Worm (Caenorhabditis elegans) whole organism, young adult: Measurements from ENCODE around the gene clec-3.

Experiments used
- C06A6.2 ChIP-seq: fragments of 200-800 bp; sonication (Bioruptor generic); conservative IDR thresholded peaks from 2 replicates; pipeline ENCODE4 v1.3.6; 2022; ENCODE audit warnings: missing genetic modification characterization, missing compliant biosample characterization
- F22D6.2 ChIP-seq: sonication (generic microtip); optimal IDR thresholded peaks from 2 replicates; lab custom pipeline; 2016; ENCODE audit warnings: mild to moderate bottlenecking, missing genetic modification characterization, missing compliant biosample characterization
- F23B12.7 ChIP-seq: sonication (generic microtip); optimal IDR thresholded peaks from 2 replicates; lab custom pipeline; 2017; ENCODE audit warnings: missing genetic modification characterization, mild to moderate bottlenecking, missing compliant biosample characterization, antibody characterized with exemption, moderate library complexity; ENCODE audit not compliant: insufficient read depth
- K12H6.12 ChIP-seq: fragments of 200-800 bp; sonication (Bioruptor generic); optimal IDR thresholded peaks from 2 replicates; lab custom pipeline; 2018; ENCODE audit warnings: mild to moderate bottlenecking, missing genetic modification characterization, missing compliant biosample characterization
- T26A5.8 ChIP-seq: sonication (generic microtip); optimal IDR thresholded peaks from 2 replicates; lab custom pipeline; 2016; ENCODE audit warnings: missing genetic modification characterization, missing compliant biosample characterization
- ZK185.1 ChIP-seq: sonication (generic microtip); optimal IDR thresholded peaks from 2 replicates; lab custom pipeline; 2016; ENCODE audit warnings: mild to moderate bottlenecking, missing genetic modification characterization, missing compliant biosample characterization; ENCODE audit not compliant: poor library complexity, severe bottlenecking
- cebp-2 ChIP-seq: fragments of 200-800 bp; sonication (Bioruptor generic); IDR thresholded peaks from 2 replicates; pipeline ENCODE4 v1.3.6; 2022; ENCODE audit warnings: missing genetic modification characterization, missing compliant biosample characterization
- ceh-79 ChIP-seq: sonication (generic microtip); optimal IDR thresholded peaks from 2 replicates; lab custom pipeline; 2017; ENCODE audit warnings: mild to moderate bottlenecking, missing genetic modification characterization, missing compliant biosample characterization
- die-1 ChIP-seq: sonication (generic microtip); optimal IDR thresholded peaks from 2 replicates; lab custom pipeline; 2016; ENCODE audit warnings: missing genotype, mild to moderate bottlenecking, missing genetic modification characterization, missing compliant biosample characterization
- dpl-1 ChIP-seq: fragments of 150-350 bp; optimal IDR thresholded peaks from 2 replicates; lab custom pipeline; 2014; ENCODE audit warnings: missing biosample characterization, missing genetic modification reagents, missing genetic modification characterization
- egl-44 ChIP-seq: fragments of 200-800 bp; sonication (Bioruptor generic); IDR thresholded peaks from 2 replicates; pipeline ENCODE4 v1.3.6; 2022; ENCODE audit warnings: missing genetic modification reagents, missing genetic modification characterization, missing compliant biosample characterization
- egrh-3 ChIP-seq: fragments of 200-800 bp; sonication (Bioruptor generic); IDR thresholded peaks from 2 replicates; pipeline ENCODE4 v1.3.6; 2022; ENCODE audit warnings: missing genetic modification reagents, missing genetic modification characterization, missing compliant biosample characterization
- him-1 ChIP-seq: sonication (generic microtip); optimal IDR thresholded peaks from 2 replicates; lab custom pipeline; 2016; ENCODE audit warnings: missing genotype, missing genetic modification reagents, missing genetic modification characterization, missing compliant biosample characterization
- hmg-1.2 ChIP-seq: fragments of 200-800 bp; sonication (Bioruptor generic); IDR thresholded peaks from 2 replicates; pipeline ENCODE4 v1.3.6; 2022; ENCODE audit warnings: missing genetic modification reagents, missing genetic modification characterization, missing compliant biosample characterization
- hrde-1 ChIP-seq: sonication (generic microtip); optimal IDR thresholded peaks from 2 replicates; lab custom pipeline; 2016; ENCODE audit warnings: missing genetic modification characterization, mild to moderate bottlenecking, missing compliant biosample characterization, moderate library complexity, missing genotype, missing genetic modification reagents, borderline replicate concordance
- hsf-1 ChIP-seq: fragments of 200-800 bp; sonication (Bioruptor generic); IDR thresholded peaks from 2 replicates; pipeline ENCODE4 v1.3.6; 2022; ENCODE audit warnings: missing genetic modification reagents, missing genetic modification characterization, missing compliant biosample characterization
- let-607 ChIP-seq, 2 experiments: fragments of 200-800 bp in 1 of 2; sonication (Bioruptor generic) in 1 of 2; sonication (generic microtip) in 1 of 2; optimal IDR thresholded peaks; 2 replicates each; lab custom pipeline; 2016 to 2018; ENCODE audit warnings: mild to moderate bottlenecking in 2 of 2, missing compliant biosample characterization in 2 of 2, missing genetic modification characterization in 2 of 2, moderate library complexity in 2 of 2, missing genotype in 1 of 2
- lsy-27 ChIP-seq: sonication (generic microtip); optimal IDR thresholded peaks from 2 replicates; lab custom pipeline; 2017; ENCODE audit warnings: missing genetic modification characterization, mild to moderate bottlenecking, missing compliant biosample characterization, antibody characterized with exemption, missing genotype, borderline replicate concordance; ENCODE audit not compliant: insufficient read depth
- madf-6 ChIP-seq: fragments of 200-800 bp; sonication (Bioruptor generic); IDR thresholded peaks from 2 replicates; pipeline ENCODE4 v1.3.6; 2022; ENCODE audit warnings: missing genetic modification reagents, missing genetic modification characterization, missing compliant biosample characterization
- mcd-1 ChIP-seq: fragments of 200-800 bp; sonication (Bioruptor generic); IDR thresholded peaks from 2 replicates; pipeline ENCODE4 v1.3.6; 2022; ENCODE audit warnings: missing genetic modification reagents, missing genetic modification characterization, missing compliant biosample characterization
- mes-4 ChIP-seq: sonication (generic microtip); optimal IDR thresholded peaks from 2 replicates; lab custom pipeline; 2016; ENCODE audit warnings: missing genotype, missing genetic modification characterization, missing compliant biosample characterization
- nhr-120 ChIP-seq: fragments of 200-800 bp; sonication (Bioruptor generic); IDR thresholded peaks from 2 replicates; pipeline ENCODE4 v1.3.6; 2022; ENCODE audit warnings: missing genetic modification characterization, missing compliant biosample characterization
- nhr-179 ChIP-seq: sonication (generic microtip); optimal IDR thresholded peaks from 2 replicates; lab custom pipeline; 2016; ENCODE audit warnings: mild to moderate bottlenecking, missing genetic modification characterization, missing compliant biosample characterization
- nhr-90 ChIP-seq: sonication (generic microtip); optimal IDR thresholded peaks from 2 replicates; lab custom pipeline; 2016; ENCODE audit warnings: missing genotype, mild to moderate bottlenecking, missing genetic modification characterization, missing compliant biosample characterization
- repo-1 ChIP-seq: sonication (generic microtip); optimal IDR thresholded peaks from 2 replicates; lab custom pipeline; 2017; ENCODE audit warnings: mild to moderate bottlenecking, missing genetic modification characterization, missing compliant biosample characterization
- sdz-38 ChIP-seq: sonication (generic microtip); optimal IDR thresholded peaks from 2 replicates; lab custom pipeline; 2016; ENCODE audit warnings: missing genotype, missing genetic modification characterization, missing compliant biosample characterization
- snpc-3.4 ChIP-seq: sonication (generic microtip); optimal IDR thresholded peaks from 2 replicates; lab custom pipeline; 2017; ENCODE audit warnings: missing genetic modification characterization, mild to moderate bottlenecking, missing compliant biosample characterization, antibody characterized with exemption, moderate library complexity, missing genotype, missing genetic modification reagents
- unc-62 ChIP-seq: fragments of 150-350 bp; optimal IDR thresholded peaks from 2 replicates; lab custom pipeline; 2014; ENCODE audit warnings: missing biosample characterization, missing genetic modification reagents, missing genetic modification characterization
- zfh-2 ChIP-seq: fragments of 200-800 bp; sonication (Bioruptor generic); conservative IDR thresholded peaks from 2 replicates; pipeline ENCODE4 v1.3.6; 2022; ENCODE audit warnings: missing genetic modification reagents, missing genetic modification characterization, missing compliant biosample characterization
- ztf-6 ChIP-seq: fragments of 200-800 bp; sonication (Bioruptor generic); IDR thresholded peaks from 2 replicates; pipeline ENCODE4 v1.3.6; 2022; ENCODE audit warnings: missing genetic modification reagents, missing genetic modification characterization, missing compliant biosample characterization

Gene clec-3

DNA sequence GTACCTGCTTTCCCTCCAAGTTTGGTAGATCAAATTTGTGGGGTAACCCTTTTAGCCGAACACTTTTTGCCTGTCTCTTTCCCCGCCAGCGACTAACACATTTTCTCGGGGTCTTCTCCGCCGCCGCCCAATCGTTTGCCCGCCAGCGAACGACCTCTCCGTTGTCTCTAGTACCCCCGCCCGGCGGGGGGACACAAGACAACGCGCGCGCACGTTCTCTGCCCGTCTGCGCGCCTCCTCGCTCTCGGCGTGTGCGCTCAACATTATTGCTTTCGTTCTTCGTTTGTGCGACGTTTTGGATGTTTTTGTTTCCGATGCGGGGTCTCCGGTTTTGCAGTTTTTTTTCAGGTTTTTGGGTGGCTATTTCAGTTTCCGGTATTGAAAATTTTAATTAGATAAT, 35.8 kb upstream of the clec-3 start (continued):
- no peak for TF ChIP-seq dpl-1 (GFP tag; lab: Kevin White, UChicago)

DNA sequence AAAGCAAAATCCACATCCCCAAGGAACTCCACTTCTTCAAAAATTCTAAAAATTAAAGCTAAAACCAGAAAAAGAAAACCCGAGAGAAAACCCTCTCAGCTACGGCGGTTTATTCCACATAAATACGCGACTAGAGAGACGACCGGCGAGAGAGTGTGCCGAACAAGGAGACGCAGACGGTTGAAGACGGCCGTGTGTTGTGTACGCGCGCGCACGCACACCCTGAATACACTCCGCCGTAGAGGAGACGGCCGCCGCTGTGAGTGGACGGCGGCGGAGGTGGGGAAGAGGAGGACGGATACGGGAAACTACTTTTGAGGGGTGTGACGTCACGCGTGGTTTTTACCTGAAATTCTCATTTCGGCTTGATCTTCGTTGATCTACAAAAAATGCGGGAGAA, 34.9 kb upstream of the clec-3 start:
- TF ChIP-seq mcd-1 (0 out of 2 replicates have a peak, but pooled peaks have one; percentile 8), hsf-1 (GFP tag; lab: Robert Waterston, UW) (0 out of 2 replicates have a peak, but pooled peaks have one; percentile 41), egrh-3 (peak; percentile 53; the same call in 1 of the 2 replicates), zfh-2 (GFP tag; lab: Robert Waterston, UW) (peak; percentile 89), madf-6 (GFP tag; lab: Robert Waterston, UW) (0 out of 2 replicates have a peak, but pooled peaks have one; percentile 0), K12H6.12 (tag; lab: Kevin White, UChicago) (no peak), mes-4 (no peak), ZK185.1 (tag; lab: Kevin White, UChicago) (no peak), cebp-2 (GFP tag; lab: Robert Waterston, UW) (0 out of 2 replicates have a peak, but pooled peaks have one; percentile 49), egl-44 (no peak), hmg-1.2 (GFP tag; lab: Robert Waterston, UW) (peak; percentile 96)
- TF ChIP-seq, all 124 proteins: peak for 7

DNA sequence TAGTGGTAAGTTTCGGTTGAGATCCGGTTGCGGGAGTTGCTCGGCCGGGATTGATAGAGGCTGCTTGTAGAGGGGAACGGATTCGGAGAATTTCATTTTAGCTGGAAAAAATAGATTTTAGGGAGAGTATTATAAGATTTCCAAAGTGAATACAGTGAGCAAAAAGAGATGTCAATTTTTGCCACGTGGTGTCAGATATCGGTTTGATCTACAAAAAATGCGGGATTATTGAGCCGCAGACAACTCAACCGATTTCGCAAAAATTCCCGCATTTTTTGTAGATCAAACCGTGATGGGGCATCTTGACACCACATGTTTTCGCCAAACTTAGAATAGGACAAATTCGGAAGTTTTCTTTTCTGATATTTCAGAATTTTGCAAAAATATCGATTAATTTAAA, 34.5 kb upstream of the clec-3 start, which contains the start of gene lido-13:
Gene lido-13, minus strand, starts transcription at position 101 of the 400 bp plus-strand sequence.
- TF ChIP-seq egrh-3 (no peak), madf-6 (GFP tag; lab: Robert Waterston, UW) (peak; percentile 38; the same call in 1 of the 2 replicates)

DNA sequence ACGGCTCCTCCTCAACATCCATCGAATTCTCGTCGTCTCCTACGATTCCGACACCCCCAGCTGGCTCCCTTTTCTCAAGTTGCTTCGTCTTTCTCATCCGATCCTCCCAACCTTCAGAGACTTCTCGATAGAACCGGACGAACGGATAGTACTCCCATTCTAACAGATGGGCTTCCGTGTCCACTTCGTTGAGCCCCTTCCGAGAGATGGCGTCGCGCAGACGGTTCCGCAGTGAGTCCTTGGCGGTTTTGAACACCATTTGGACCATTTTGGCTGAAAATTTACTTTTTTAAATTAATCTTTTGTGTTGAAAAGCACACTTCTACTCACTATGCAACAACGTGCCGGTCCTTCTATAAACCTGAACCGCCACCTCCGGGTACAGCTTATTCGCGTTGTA, 34.0 kb upstream of the clec-3 start:
- TF ChIP-seq lsy-27 (tag; lab: Kevin White, UChicago): no peak
- no peak for TF ChIP-seq ztf-6 (GFP tag; lab: Robert Waterston, UW)
- TF ChIP-seq unc-62 (GFP tag; lab: Kevin White, UChicago): no peak
- TF ChIP-seq nhr-179 (tag; lab: Kevin White, UChicago): no peak
- TF ChIP-seq snpc-3.4 (tag; lab: Kevin White, UChicago): no peak
- TF ChIP-seq C06A6.2 (GFP tag; lab: Robert Waterston, UW): no peak
- no peak for TF ChIP-seq nhr-120 (GFP tag; lab: Robert Waterston, UW)
- no peak for TF ChIP-seq die-1 (tag; lab: Kevin White, UChicago)
- no peak for TF ChIP-seq mcd-1
- TF ChIP-seq sdz-38 (tag; lab: Kevin White, UChicago): no peak
- TF ChIP-seq repo-1: no peak
- no peak for TF ChIP-seq nhr-90 (tag; lab: Kevin White, UChicago)
- no peak for TF ChIP-seq ceh-79 (tag; lab: Kevin White, UChicago)
- no peak for TF ChIP-seq let-607 (tag; optimal IDR thresholded peaks at IDR 0.05; lab: Kevin White, UChicago)
- no peak for TF ChIP-seq hrde-1
- no peak for TF ChIP-seq F23B12.7
- no peak for TF ChIP-seq him-1 (tag; lab: Kevin White, UChicago)
- TF ChIP-seq hmg-1.2 (GFP tag; lab: Robert Waterston, UW): no peak
- no peak for TF ChIP-seq T26A5.8 (tag; lab: Kevin White, UChicago)

DNA sequence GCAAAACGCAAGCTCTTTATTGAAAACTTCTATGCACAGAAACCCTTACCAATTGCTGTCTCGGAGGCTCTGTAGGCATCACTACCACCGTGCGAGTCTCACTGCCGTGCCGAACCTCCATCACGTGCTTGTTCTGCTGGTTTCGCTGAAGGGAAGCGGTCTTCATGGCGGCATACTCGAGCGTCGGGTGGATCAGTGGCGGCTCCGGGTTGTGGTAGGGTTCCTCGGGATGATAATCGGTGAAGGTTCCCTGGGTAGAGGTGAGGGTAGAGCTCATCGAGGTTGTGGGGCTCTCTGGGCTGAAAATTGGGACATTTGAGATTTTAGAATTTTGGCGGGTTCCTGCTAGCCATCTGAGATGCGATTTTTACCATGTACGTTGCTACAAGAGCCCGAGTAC, 33.1 kb upstream of the clec-3 start:
- no peak for TF ChIP-seq F22D6.2 (tag; lab: Kevin White, UChicago)
- TF ChIP-seq zfh-2 (GFP tag; lab: Robert Waterston, UW): peak; percentile 55; the same call in 1 of the 2 replicates
